Worm (Caenorhabditis elegans): ENCODE measurements around the gene srh-185.

The srh-185 gene

ce11 chrV:3105810-3106209 lies 39.8 kb downstream of the srh-185 start, which contains the start of gene str-69 (continued):
- TF ChIP-seq lsy-27 (tag; optimal IDR thresholded peaks at IDR 0.05; ENCODE audit: borderline replicate concordance, insufficient read depth) (no peak), nfya-2 (GFP tag; IDR thresholded peaks at IDR 0.05) (no peak), unc-62 (GFP tag; optimal IDR thresholded peaks at IDR 0.05) (no peak)

DNA sequence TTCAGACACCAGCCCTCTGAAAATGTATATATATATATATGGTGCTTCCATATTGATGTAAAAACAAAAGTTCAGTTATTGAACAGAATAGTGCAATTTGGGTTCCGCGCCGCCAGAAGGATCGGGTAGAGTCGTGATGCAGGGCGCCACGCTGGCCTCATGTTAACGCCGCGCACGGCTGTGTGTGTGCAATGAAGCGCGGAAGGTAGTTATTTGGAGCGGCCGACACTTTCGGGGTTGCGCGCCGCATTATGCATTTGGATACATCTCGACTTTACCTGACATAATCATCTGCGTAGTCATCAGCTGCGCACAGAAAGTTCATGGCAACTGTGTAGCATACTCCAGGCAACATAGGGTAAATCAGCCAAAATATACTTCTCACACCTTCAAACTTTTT lies 40.8 kb downstream of the srh-185 start:
- no peak for TF ChIP-seq pha-4 (tag; optimal IDR thresholded peaks at IDR 0.05)
- TF ChIP-seq nfya-2 (GFP tag; IDR thresholded peaks at IDR 0.05) = no peak
- TF ChIP-seq snpc-4 (GFP tag; optimal IDR thresholded peaks at IDR 0.05) = peak; percentile 21
- peak in 1 of 4 experiments; percentile 91 for TF ChIP-seq snpc-4 (tag; optimal IDR thresholded peaks at IDR 0.05)
- 0 out of 2 replicates have a peak, but pooled peaks have one; percentile 14 for TF ChIP-seq egl-18 (GFP tag; IDR thresholded peaks at IDR 0.05)
- no peak for TF ChIP-seq lsl-1 (GFP tag; optimal IDR thresholded peaks at IDR 0.05)
- TF ChIP-seq snpc-1.1 (tag; optimal IDR thresholded peaks at IDR 0.05; ENCODE audit: insufficient read depth) = peak; percentile 63

DNA sequence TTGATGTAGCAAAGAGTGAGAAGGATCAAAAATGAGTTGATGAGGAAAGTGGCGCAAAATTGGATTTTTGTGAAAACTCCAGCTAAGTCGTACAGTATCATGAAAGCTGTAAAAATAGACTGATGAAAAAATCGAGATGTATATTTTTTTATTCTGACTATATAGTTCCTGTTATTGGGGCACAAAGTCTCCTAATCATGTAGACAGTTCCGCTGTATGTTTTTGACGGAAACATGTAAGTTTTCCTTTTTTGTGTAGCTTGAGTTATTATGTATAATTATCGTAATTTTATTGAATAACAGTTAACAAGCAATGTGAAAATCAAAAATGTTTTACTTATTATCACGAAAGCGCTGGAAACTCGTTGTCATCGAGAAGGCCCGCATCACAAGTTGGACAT lies 41.4 kb downstream of the srh-185 start, which contains the start of gene str-68:
str-68 (minus strand) TSS at position 101 of the 400 bp plus-strand sequence.
- no peak for TF ChIP-seq B0035.1 (tag; optimal IDR thresholded peaks at IDR 0.05)
- TF ChIP-seq B0336.3 (GFP tag; IDR thresholded peaks at IDR 0.05) = no peak
- no peak for TF ChIP-seq attf-6 (GFP tag; IDR thresholded peaks at IDR 0.05)
- TF ChIP-seq hlh-26 (GFP tag; conservative IDR thresholded peaks at IDR 0.05) = no peak
- no peak for TF ChIP-seq ztf-3 (GFP tag; optimal IDR thresholded peaks at IDR 0.05)
- TF ChIP-seq ceh-79 (tag; optimal IDR thresholded peaks at IDR 0.05) = no peak
- no peak for TF ChIP-seq somi-1 (GFP tag; optimal IDR thresholded peaks at IDR 0.05)
- no peak for TF ChIP-seq F57A8.1 (GFP tag; optimal IDR thresholded peaks at IDR 0.05)
- TF ChIP-seq unc-62 (GFP tag; optimal IDR thresholded peaks at IDR 0.05) = no peak

ce11 chrV:3112198-3112597 lies 46.2 kb downstream of the srh-185 start:
- TF ChIP-seq ceh-91 (GFP tag; IDR thresholded peaks at IDR 0.05) (no peak), nfyb-1 (GFP tag; IDR thresholded peaks at IDR 0.05) (no peak), sptf-2 (GFP tag; optimal IDR thresholded peaks at IDR 0.05) (no peak), him-1 (tag; optimal IDR thresholded peaks at IDR 0.05) (no peak), attf-3 (GFP tag; conservative IDR thresholded peaks at IDR 0.05) (no peak), egl-18 (GFP tag; IDR thresholded peaks at IDR 0.05) (no peak), rcor-1 (GFP tag; IDR thresholded peaks at IDR 0.05) (no peak), madf-3 (GFP tag; IDR thresholded peaks at IDR 0.05) (no peak)

DNA sequence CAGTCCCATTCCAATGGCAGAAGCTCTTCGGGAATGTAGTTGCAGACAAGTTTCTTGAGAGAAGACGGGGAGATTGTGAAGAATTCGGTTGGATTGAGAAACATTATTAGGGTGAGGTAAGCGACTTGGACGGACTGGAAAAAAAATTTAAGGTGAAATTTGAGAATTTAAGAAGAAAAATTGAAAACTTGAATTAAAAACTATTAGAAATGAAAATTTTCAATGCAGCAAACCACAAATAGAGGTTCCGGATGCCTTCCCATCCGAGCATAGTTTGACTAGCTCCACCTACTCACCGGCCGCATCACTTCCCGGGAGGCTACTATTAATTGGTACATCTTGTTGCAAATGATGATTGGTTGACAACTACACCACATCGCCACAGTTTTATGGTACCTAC lies 47.7 kb downstream of the srh-185 start, which contains the start of gene Y73C8C.8:
Y73C8C.8 (minus strand) TSS at position 101 of the 400 bp plus-strand sequence.
- TF ChIP-seq ekl-4 (GFP tag; IDR thresholded peaks at IDR 0.05) (no peak), attf-5 (GFP tag; optimal IDR thresholded peaks at IDR 0.05) (no peak), hlh-26 (GFP tag; conservative IDR thresholded peaks at IDR 0.05) (no peak), ama-1 (optimal IDR thresholded peaks at IDR 0.05) (no peak), ama-1 (GFP tag; optimal IDR thresholded peaks at IDR 0.05) (no peak)

DNA sequence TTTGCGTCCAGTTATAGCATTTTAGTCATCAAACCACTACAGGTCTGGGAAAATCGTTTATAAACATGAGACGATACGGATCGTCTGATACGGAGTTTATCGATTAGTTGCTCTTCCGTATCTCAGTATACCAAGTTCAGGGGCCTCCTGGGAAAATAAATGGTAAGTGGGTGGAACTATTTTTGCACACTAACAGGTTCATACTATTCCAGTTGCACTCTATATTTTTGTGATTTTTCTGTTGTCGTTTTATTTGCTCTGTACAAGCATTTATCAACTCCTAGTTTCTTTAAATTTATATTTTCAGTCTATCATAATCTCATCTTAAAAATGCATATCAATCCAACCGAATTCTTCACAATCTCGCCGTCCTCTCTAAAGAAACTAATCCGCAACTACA lies 48.9 kb downstream of the srh-185 start, which contains the start of gene Y73C8C.3:
Y73C8C.3 (plus strand) TSS at position 301 of the 400 bp plus-strand sequence.
- TF ChIP-seq ama-1 (optimal IDR thresholded peaks at IDR 0.05) (no peak), ama-1 (GFP tag; optimal IDR thresholded peaks at IDR 0.05) (no peak), repo-1 (tag; optimal IDR thresholded peaks at IDR 0.05) (no peak), F33H1.4 (GFP tag; IDR thresholded peaks at IDR 0.05) (no peak), unc-130 (GFP tag; optimal IDR thresholded peaks at IDR 0.05) (no peak), zim-3 (tag; optimal IDR thresholded peaks at IDR 0.05) (no peak), mes-4 (tag; optimal IDR thresholded peaks at IDR 0.05) (no peak), lin-35 (GFP tag; optimal IDR thresholded peaks at IDR 0.05) (no peak), let-526 (GFP tag; IDR thresholded peaks at IDR 0.05) (no peak), F10E7.11 (tag; optimal IDR thresholded peaks at IDR 0.05) (no peak), ZK185.1 (tag; optimal IDR thresholded peaks at IDR 0.05; ENCODE audit: poor library complexity, severe bottlenecking) (no peak)

Measured in whole organism, young adult.